Fruit fly (Drosophila melanogaster): ENCODE results near the gene CG15172.

The CG15172 gene

DNA sequence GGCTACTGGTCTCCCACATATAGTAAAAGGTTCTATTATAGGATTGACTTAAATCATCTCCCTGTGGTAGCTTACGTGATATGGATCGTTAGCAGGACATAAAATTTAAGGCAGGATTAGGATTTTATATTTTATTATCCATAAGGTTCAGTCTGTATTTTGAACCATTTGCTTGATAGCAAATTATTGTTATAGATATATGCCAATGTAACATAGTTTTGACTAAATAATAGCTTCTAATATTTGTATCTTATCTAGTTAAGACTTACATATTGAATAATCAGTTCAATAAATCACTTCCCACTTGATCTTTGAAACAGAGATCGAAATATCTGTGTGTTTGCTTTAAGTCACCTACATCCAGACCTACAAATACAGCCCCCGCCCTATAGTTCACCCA is 11.7 kb upstream of the CG15172 start, which contains the start of gene robl37BC:
TSS of gene robl37BC (plus strand) at position 301 of the 400 bp plus-strand sequence.
- no peak for TF ChIP-seq gt (GFP tag; IDR thresholded peaks at IDR 0.05)
- TF ChIP-seq crp (GFP tag; optimal IDR thresholded peaks at IDR 0.05), result no peak
- TF ChIP-seq CG32767 (GFP tag; IDR thresholded peaks at IDR 0.05), result no peak
- no peak for TF ChIP-seq Pdp1 (GFP tag; optimal IDR thresholded peaks at IDR 0.05)
- TF ChIP-seq Fer3 (tag; optimal IDR thresholded peaks at IDR 0.05), result no peak
- no peak for TF ChIP-seq her (GFP tag; optimal IDR thresholded peaks at IDR 0.05)
- TF ChIP-seq CG17829 (tag; optimal IDR thresholded peaks at IDR 0.05), result no peak

DNA sequence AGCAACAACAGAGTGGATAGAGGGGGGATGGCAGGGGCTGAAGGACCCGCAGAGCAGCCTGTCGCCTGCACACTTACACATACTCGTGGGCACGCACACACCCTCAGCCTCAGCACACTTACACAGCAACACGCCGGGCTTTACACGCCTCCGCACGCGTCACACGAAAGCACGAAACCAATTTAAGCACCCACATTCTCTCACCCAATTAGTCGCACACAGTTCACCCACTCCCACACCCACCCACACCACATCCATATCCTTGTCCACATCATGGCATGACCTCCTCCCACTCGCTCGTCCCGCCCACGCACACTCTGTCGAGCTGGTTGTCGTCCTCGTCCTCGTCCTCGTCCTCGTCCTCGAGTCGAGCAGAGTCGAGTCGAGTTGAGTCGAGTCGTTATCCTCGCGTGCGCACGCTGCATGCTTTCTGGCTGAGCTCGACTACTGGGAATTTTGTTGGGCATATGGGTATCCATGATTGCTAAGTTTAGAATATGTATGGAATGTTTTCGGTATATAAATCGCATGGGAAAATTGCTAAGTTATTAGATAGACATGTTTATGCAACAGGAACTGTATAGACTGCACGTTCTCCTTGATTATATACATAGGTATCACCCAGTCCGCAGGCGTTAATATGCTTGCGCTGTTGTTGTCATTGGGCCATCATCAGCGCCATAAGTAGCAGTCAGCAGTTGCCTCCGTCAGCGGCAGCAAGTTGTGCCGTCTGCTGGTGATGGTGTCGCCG is 10.1 kb upstream of the CG15172 start:
- peak; percentile 71; the same call in 2 of the 3 replicates for TF ChIP-seq so (GFP tag; IDR thresholded peaks at IDR 0.05)
- TF ChIP-seq CG1024 (GFP tag; IDR thresholded peaks at IDR 0.05), result peak; percentile 73
- no peak for TF ChIP-seq ato (GFP tag; IDR thresholded peaks at IDR 0.05; ENCODE audit: partially characterized antibody)
- TF ChIP-seq CG6272 (GFP tag; IDR thresholded peaks at IDR 0.05), result peak; percentile 78
- peak; percentile 81 for TF ChIP-seq CG8944 (GFP tag; optimal IDR thresholded peaks at IDR 0.05)
- no peak for TF ChIP-seq pfk (GFP tag; optimal IDR thresholded peaks at IDR 0.05)
- TF ChIP-seq Optix (GFP tag; IDR thresholded peaks at IDR 0.05), result peak; percentile 88
- TF ChIP-seq Xbp1 (GFP tag; optimal IDR thresholded peaks at IDR 0.05), result peak; percentile 84
- TF ChIP-seq CG33557 (GFP tag; optimal IDR thresholded peaks at IDR 0.05), result no peak
- TF ChIP-seq CG12236 (GFP tag; optimal IDR thresholded peaks at IDR 0.05), result peak; percentile 25
- TF ChIP-seq Eip74EF (GFP tag; optimal IDR thresholded peaks at IDR 0.05), result peak in 1 of 2 experiments; percentile 53
- TF ChIP-seq CG13894 (tag; optimal IDR thresholded peaks at IDR 0.05), result peak; percentile 87
- peak; percentile 69 for TF ChIP-seq CG17568 (GFP tag; optimal IDR thresholded peaks at IDR 0.05)
- peak; percentile 8 for TF ChIP-seq gcm2 (GFP tag; optimal IDR thresholded peaks at IDR 0.05)
- TF ChIP-seq vnd (GFP tag; IDR thresholded peaks at IDR 0.05; ENCODE audit: partially characterized antibody), result no peak
- TF ChIP-seq CG10979 (tag; optimal IDR thresholded peaks at IDR 0.05), result peak; percentile 75
- TF ChIP-seq ro (GFP tag; IDR thresholded peaks at IDR 0.05), result peak; percentile 60; the same call in 1 of the 2 replicates
- peak; percentile 69; the same call in 2 of the 3 replicates for TF ChIP-seq CG3726 (GFP tag; IDR thresholded peaks at IDR 0.05)
- peak; percentile 82 for TF ChIP-seq Fer3 (tag; optimal IDR thresholded peaks at IDR 0.05)
- TF ChIP-seq CG31388 (GFP tag; optimal IDR thresholded peaks at IDR 0.05), result no peak
- TF ChIP-seq chif (GFP tag; optimal IDR thresholded peaks at IDR 0.05), result peak; percentile 58 to 73
- peak; percentile 79 for TF ChIP-seq fd3F (GFP tag; optimal IDR thresholded peaks at IDR 0.05)
- peak; percentile 73 for TF ChIP-seq CG18476 (GFP tag; optimal IDR thresholded peaks at IDR 0.05)
- no peak for TF ChIP-seq Sin3A (optimal IDR thresholded peaks at IDR 0.05)
- TF ChIP-seq CG1233 (GFP tag; optimal IDR thresholded peaks at IDR 0.05), result peak; percentile 69
- no peak for TF ChIP-seq sna (GFP tag; IDR thresholded peaks at IDR 0.05; ENCODE audit: partially characterized antibody)
- TF ChIP-seq lola (GFP tag; optimal IDR thresholded peaks at IDR 0.05), result peak in 1 of 3 experiments; percentile 43
- TF ChIP-seq Elba2 (GFP tag; optimal IDR thresholded peaks at IDR 0.05), result no peak
- no peak for TF ChIP-seq B-H2 (GFP tag; optimal IDR thresholded peaks at IDR 0.05)
- TF ChIP-seq rib (GFP tag; IDR thresholded peaks at IDR 0.05), result no peak
- peak; percentile 77 for TF ChIP-seq ems (GFP tag; optimal IDR thresholded peaks at IDR 0.05)
- peak; percentile 80 for TF ChIP-seq ara (GFP tag; IDR thresholded peaks at IDR 0.05)
- TF ChIP-seq NfI (GFP tag; optimal IDR thresholded peaks at IDR 0.05), result peak; percentile 83
- peak; percentile 47 for TF ChIP-seq Ravus (GFP tag; IDR thresholded peaks at IDR 0.05)
- TF ChIP-seq CG8765 (GFP tag; IDR thresholded peaks at IDR 0.05), result peak; percentile 27; the same call in 1 of the 2 replicates
- no peak for TF ChIP-seq Trl (optimal IDR thresholded peaks at IDR 0.05)
- peak; percentile 77 for TF ChIP-seq Trl (GFP tag; optimal IDR thresholded peaks at IDR 0.05)
- TF ChIP-seq stwl (tag; optimal IDR thresholded peaks at IDR 0.05), result no peak
- TF ChIP-seq Asciz (GFP tag; optimal IDR thresholded peaks at IDR 0.05), result peak; percentile 59
- peak; percentile 67 for TF ChIP-seq CG17829 (tag; optimal IDR thresholded peaks at IDR 0.05)
- no peak for TF ChIP-seq CG16813 (GFP tag; IDR thresholded peaks at IDR 0.05; ENCODE audit: partially characterized antibody)
- TF ChIP-seq CG7745 (tag; optimal IDR thresholded peaks at IDR 0.05), result no peak
